Worm (Caenorhabditis elegans): ENCODE data around the gene mrps-18A.

mrps-18A gene

ce11 chrIII:8305816-8306215 lies 25.9 kb downstream of the mrps-18A start:
- no peak for TF ChIP-seq B0310.2 (tag; optimal IDR thresholded peaks at IDR 0.05)
- no peak for TF ChIP-seq F13C5.2 (tag; optimal IDR thresholded peaks at IDR 0.05)
- no peak for TF ChIP-seq hmbx-1 (tag; optimal IDR thresholded peaks at IDR 0.05)
- TF ChIP-seq hnd-1 (tag; optimal IDR thresholded peaks at IDR 0.05) = no peak
- no peak for TF ChIP-seq ceh-36 (tag; optimal IDR thresholded peaks at IDR 0.05)

- no peak for TF ChIP-seq B0310.2 (tag; optimal IDR thresholded peaks at IDR 0.05)
- TF ChIP-seq hmg-4 (GFP tag; optimal IDR thresholded peaks at IDR 0.05) = no peak
- TF ChIP-seq hnd-1 (tag; optimal IDR thresholded peaks at IDR 0.05) = no peak
- TF ChIP-seq scrt-1 (GFP tag; IDR thresholded peaks at IDR 0.05) = no peak
- no peak for TF ChIP-seq tra-4 (tag; optimal IDR thresholded peaks at IDR 0.05)
- TF ChIP-seq ceh-36 (tag; optimal IDR thresholded peaks at IDR 0.05) = no peak
- TF ChIP-seq pes-1 (GFP tag; IDR thresholded peaks at IDR 0.05) = no peak
- TF ChIP-seq ceh-13 (GFP tag; optimal IDR thresholded peaks at IDR 0.05) = no peak
- no peak for TF ChIP-seq sea-1 (GFP tag; conservative IDR thresholded peaks at IDR 0.05)
- TF ChIP-seq ets-7 (tag; optimal IDR thresholded peaks at IDR 0.05) = no peak
- no peak for TF ChIP-seq ama-1 (optimal IDR thresholded peaks at IDR 0.05)
- no peak for TF ChIP-seq tbx-37 (GFP tag; conservative IDR thresholded peaks at IDR 0.05)
- no peak for TF ChIP-seq F13C5.2 (tag; optimal IDR thresholded peaks at IDR 0.05)
- no peak for TF ChIP-seq hmbx-1 (tag; optimal IDR thresholded peaks at IDR 0.05)
- TF ChIP-seq aly-1 (tag; optimal IDR thresholded peaks at IDR 0.05) = no peak
- TF ChIP-seq flt-1 (GFP tag; IDR thresholded peaks at IDR 0.05) = no peak
- no peak for TF ChIP-seq tbx-11 (GFP tag; IDR thresholded peaks at IDR 0.05)
Observed at ce11 chrIII:8305304-8305703, 26.4 kb downstream of the mrps-18A start.

- TF ChIP-seq hnd-1 (tag; optimal IDR thresholded peaks at IDR 0.05) (no peak), ama-1 (optimal IDR thresholded peaks at IDR 0.05) (no peak), flt-1 (GFP tag; IDR thresholded peaks at IDR 0.05) (no peak), tbx-11 (GFP tag; IDR thresholded peaks at IDR 0.05) (no peak), ceh-13 (GFP tag; optimal IDR thresholded peaks at IDR 0.05) (no peak), F13C5.2 (tag; optimal IDR thresholded peaks at IDR 0.05) (no peak), B0310.2 (tag; optimal IDR thresholded peaks at IDR 0.05) (no peak), ets-7 (tag; optimal IDR thresholded peaks at IDR 0.05) (no peak), tbx-37 (GFP tag; conservative IDR thresholded peaks at IDR 0.05) (no peak), ceh-36 (tag; optimal IDR thresholded peaks at IDR 0.05) (no peak), sea-1 (GFP tag; conservative IDR thresholded peaks at IDR 0.05) (no peak), hmg-4 (GFP tag; optimal IDR thresholded peaks at IDR 0.05) (no peak), pes-1 (GFP tag; IDR thresholded peaks at IDR 0.05) (no peak), scrt-1 (GFP tag; IDR thresholded peaks at IDR 0.05) (no peak), hmbx-1 (tag; optimal IDR thresholded peaks at IDR 0.05) (no peak), tra-4 (tag; optimal IDR thresholded peaks at IDR 0.05) (no peak), aly-1 (tag; optimal IDR thresholded peaks at IDR 0.05) (no peak)
Observed at ce11 chrIII:8303440-8303839, 28.3 kb downstream of the mrps-18A start.

- TF ChIP-seq flt-1 (GFP tag; IDR thresholded peaks at IDR 0.05) = no peak
- TF ChIP-seq ceh-36 (tag; optimal IDR thresholded peaks at IDR 0.05) = no peak
- no peak for TF ChIP-seq sea-1 (GFP tag; conservative IDR thresholded peaks at IDR 0.05)
- no peak for TF ChIP-seq F13C5.2 (tag; optimal IDR thresholded peaks at IDR 0.05)
- no peak for TF ChIP-seq ceh-13 (GFP tag; optimal IDR thresholded peaks at IDR 0.05)
- TF ChIP-seq hmg-4 (GFP tag; optimal IDR thresholded peaks at IDR 0.05) = no peak
- TF ChIP-seq scrt-1 (GFP tag; IDR thresholded peaks at IDR 0.05) = no peak
- no peak for TF ChIP-seq ama-1 (optimal IDR thresholded peaks at IDR 0.05)
- TF ChIP-seq pes-1 (GFP tag; IDR thresholded peaks at IDR 0.05) = no peak
- TF ChIP-seq B0310.2 (tag; optimal IDR thresholded peaks at IDR 0.05) = no peak
- TF ChIP-seq tbx-11 (GFP tag; IDR thresholded peaks at IDR 0.05) = no peak
- no peak for TF ChIP-seq hnd-1 (tag; optimal IDR thresholded peaks at IDR 0.05)
- no peak for TF ChIP-seq tbx-37 (GFP tag; conservative IDR thresholded peaks at IDR 0.05)
- no peak for TF ChIP-seq tra-4 (tag; optimal IDR thresholded peaks at IDR 0.05)
Observed at ce11 chrIII:8300860-8301396, 30.8 kb downstream of the mrps-18A start.

- TF ChIP-seq ceh-36 (tag; optimal IDR thresholded peaks at IDR 0.05) = no peak
- TF ChIP-seq ama-1 (optimal IDR thresholded peaks at IDR 0.05) = no peak
- no peak for TF ChIP-seq hmbx-1 (tag; optimal IDR thresholded peaks at IDR 0.05)
- no peak for TF ChIP-seq F13C5.2 (tag; optimal IDR thresholded peaks at IDR 0.05)
- TF ChIP-seq scrt-1 (GFP tag; IDR thresholded peaks at IDR 0.05) = no peak
- TF ChIP-seq ets-7 (tag; optimal IDR thresholded peaks at IDR 0.05) = no peak
- TF ChIP-seq hnd-1 (tag; optimal IDR thresholded peaks at IDR 0.05) = no peak
- no peak for TF ChIP-seq flt-1 (GFP tag; IDR thresholded peaks at IDR 0.05)
- TF ChIP-seq B0310.2 (tag; optimal IDR thresholded peaks at IDR 0.05) = no peak
Observed at ce11 chrIII:8299734-8300133, 32.0 kb downstream of the mrps-18A start.

ce11 chrIII:8299078-8299587 lies 32.6 kb downstream of the mrps-18A start:
- TF ChIP-seq ceh-36 (tag; optimal IDR thresholded peaks at IDR 0.05) (no peak), aly-1 (tag; optimal IDR thresholded peaks at IDR 0.05) (no peak), B0310.2 (tag; optimal IDR thresholded peaks at IDR 0.05) (no peak), pes-1 (GFP tag; IDR thresholded peaks at IDR 0.05) (no peak), ets-7 (tag; optimal IDR thresholded peaks at IDR 0.05) (no peak), F13C5.2 (tag; optimal IDR thresholded peaks at IDR 0.05) (no peak), tra-4 (tag; optimal IDR thresholded peaks at IDR 0.05) (no peak)

- TF ChIP-seq ets-7 (tag; optimal IDR thresholded peaks at IDR 0.05) (peak; percentile 95), tbx-11 (GFP tag; IDR thresholded peaks at IDR 0.05) (no peak), tra-4 (tag; optimal IDR thresholded peaks at IDR 0.05) (no peak), aly-1 (tag; optimal IDR thresholded peaks at IDR 0.05) (no peak), hmg-4 (GFP tag; optimal IDR thresholded peaks at IDR 0.05) (peak; percentile 30), pes-1 (GFP tag; IDR thresholded peaks at IDR 0.05) (peak; percentile 38; the same call in 1 of the 2 replicates), ama-1 (optimal IDR thresholded peaks at IDR 0.05) (no peak), ceh-36 (tag; optimal IDR thresholded peaks at IDR 0.05) (no peak), hnd-1 (tag; optimal IDR thresholded peaks at IDR 0.05) (no peak), ceh-13 (GFP tag; optimal IDR thresholded peaks at IDR 0.05) (no peak), B0310.2 (tag; optimal IDR thresholded peaks at IDR 0.05) (no peak), tbx-37 (GFP tag; conservative IDR thresholded peaks at IDR 0.05) (no peak), sea-1 (GFP tag; conservative IDR thresholded peaks at IDR 0.05) (no peak)
Observed at ce11 chrIII:8298216-8298920, 33.4 kb downstream of the mrps-18A start.
